Worm (Caenorhabditis elegans) whole organism, late embryonic: ENCODE data around the gene odd-1.
A peak's percentile ranks its signal among the peaks of the same experiment; 100 is the strongest.
"Not testable (repeated sequence)": the region's sequence is repeated elsewhere in the genome, so short reads cannot be mapped to it uniquely, and the experiment has no call there.

ENCODE experiments used
- C08G9.2 ChIP-seq: sonication (generic microtip); optimal IDR thresholded peaks from 2 replicates; lab custom pipeline; 2016; ENCODE audit warnings: mild to moderate bottlenecking, missing genetic modification characterization, moderate library complexity, missing compliant biosample characterization
- K09A11.1 ChIP-seq: sonication (generic microtip); optimal IDR thresholded peaks from 2 replicates; lab custom pipeline; 2017; ENCODE audit warnings: antibody characterized with exemption, mild to moderate bottlenecking, missing genetic modification characterization, missing compliant biosample characterization; ENCODE audit not compliant: insufficient read depth
- ama-1 ChIP-seq: fragments of 150-350 bp; optimal IDR thresholded peaks from 2 replicates; lab custom pipeline; 2014
- ceh-18 ChIP-seq: sonication (generic microtip); optimal IDR thresholded peaks from 2 replicates; lab custom pipeline; 2016; ENCODE audit warnings: missing genetic modification characterization, missing compliant biosample characterization
- ceh-19 ChIP-seq: fragments of 200-800 bp; sonication (Bioruptor generic); optimal IDR thresholded peaks from 2 replicates; lab custom pipeline; 2018; ENCODE audit warnings: mild to moderate bottlenecking, missing genetic modification characterization, missing compliant biosample characterization
- ceh-22 ChIP-seq: sonication (generic microtip); optimal IDR thresholded peaks from 2 replicates; lab custom pipeline; 2017; ENCODE audit warnings: missing biosample characterization, missing genetic modification characterization
- ceh-24 ChIP-seq: sonication (generic microtip); optimal IDR thresholded peaks from 2 replicates; lab custom pipeline; 2016; ENCODE audit warnings: mild to moderate bottlenecking, missing genetic modification characterization, missing compliant biosample characterization
- ceh-30 ChIP-seq: fragments of 150-350 bp; optimal IDR thresholded peaks from 2 replicates; lab custom pipeline; 2014; ENCODE audit warnings: missing biosample characterization, missing genetic modification characterization
- ceh-45 ChIP-seq: fragments of 200-800 bp; sonication (Bioruptor generic); IDR thresholded peaks from 2 replicates; pipeline ENCODE4 v1.3.6; 2022; ENCODE audit warnings: missing genetic modification reagents, missing genetic modification characterization, missing compliant biosample characterization
- ceh-9 ChIP-seq: sonication (generic microtip); optimal IDR thresholded peaks from 2 replicates; lab custom pipeline; 2016; ENCODE audit warnings: mild to moderate bottlenecking, missing genetic modification characterization, inconsistent platforms, missing compliant biosample characterization
- che-1 ChIP-seq: sonication (generic microtip); optimal IDR thresholded peaks from 2 replicates; lab custom pipeline; 2016; ENCODE audit warnings: mild to moderate bottlenecking, missing genetic modification characterization, missing compliant biosample characterization
- dmd-4 ChIP-seq: sonication (generic microtip); optimal IDR thresholded peaks from 2 replicates; lab custom pipeline; 2016; ENCODE audit warnings: borderline replicate concordance, missing genetic modification characterization, missing compliant biosample characterization
- dve-1 ChIP-seq: sonication (generic microtip); optimal IDR thresholded peaks from 2 replicates; lab custom pipeline; 2017; ENCODE audit warnings: antibody characterized with exemption, mild to moderate bottlenecking, missing genetic modification characterization, missing compliant biosample characterization
- elt-2 ChIP-seq: sonication (generic microtip); optimal IDR thresholded peaks from 2 replicates; lab custom pipeline; 2016; ENCODE audit warnings: missing genetic modification reagents, missing genetic modification characterization, missing compliant biosample characterization
- ets-4 ChIP-seq: sonication (generic microtip); optimal IDR thresholded peaks from 2 replicates; lab custom pipeline; 2016; ENCODE audit warnings: missing genetic modification characterization, missing compliant biosample characterization
- fkh-6 ChIP-seq: sonication (generic microtip); optimal IDR thresholded peaks from 2 replicates; lab custom pipeline; 2016; ENCODE audit warnings: missing genetic modification characterization, missing compliant biosample characterization
- hlh-15 ChIP-seq: sonication (generic microtip); optimal IDR thresholded peaks from 2 replicates; lab custom pipeline; 2016; ENCODE audit warnings: missing genetic modification characterization, missing compliant biosample characterization
- hlh-8 ChIP-seq: sonication (generic microtip); optimal IDR thresholded peaks from 2 replicates; lab custom pipeline; 2016; ENCODE audit warnings: missing genotype, missing genetic modification characterization, missing compliant biosample characterization
- lin-11 ChIP-seq: fragments of 200-800 bp; sonication (Bioruptor generic); optimal IDR thresholded peaks from 2 replicates; lab custom pipeline; 2018; ENCODE audit warnings: mild to moderate bottlenecking, missing genetic modification characterization, missing compliant biosample characterization
- madf-2 ChIP-seq: sonication (generic microtip); optimal IDR thresholded peaks from 2 replicates; lab custom pipeline; 2017; ENCODE audit warnings: missing genetic modification characterization, missing compliant biosample characterization
- nfya-1 ChIP-seq: sonication (generic microtip); optimal IDR thresholded peaks from 2 replicates; lab custom pipeline; 2017; ENCODE audit warnings: missing genetic modification characterization, mild to moderate bottlenecking, missing compliant biosample characterization, antibody characterized with exemption, moderate library complexity
- nhr-11 ChIP-seq: fragments of 150-350 bp; optimal IDR thresholded peaks from 2 replicates; lab custom pipeline; 2014; ENCODE audit warnings: missing biosample characterization, missing genetic modification characterization
- pat-9 ChIP-seq: fragments of 200-800 bp; sonication (Bioruptor generic); optimal IDR thresholded peaks from 2 replicates; lab custom pipeline; 2018; ENCODE audit warnings: mild to moderate bottlenecking, missing genetic modification characterization, moderate library complexity, missing compliant biosample characterization
- pha-2 ChIP-seq: sonication (generic microtip); optimal IDR thresholded peaks from 2 replicates; lab custom pipeline; 2017; ENCODE audit warnings: mild to moderate bottlenecking, missing genetic modification characterization, missing compliant biosample characterization
- pha-4 ChIP-seq: fragments of 150-350 bp; optimal IDR thresholded peaks from 2 replicates; lab custom pipeline; 2018; ENCODE audit warnings: missing biosample characterization, missing genetic modification reagents, missing genetic modification characterization
- pqm-1 ChIP-seq: sonication (generic microtip); optimal IDR thresholded peaks from 2 replicates; lab custom pipeline; 2016; ENCODE audit warnings: missing genetic modification characterization, missing compliant biosample characterization
- pros-1 ChIP-seq: fragments of 150-350 bp; optimal IDR thresholded peaks from 2 replicates; lab custom pipeline; 2014; ENCODE audit warnings: missing biosample characterization, missing genetic modification reagents, missing genetic modification characterization
- ref-2 ChIP-seq: sonication (generic microtip); optimal IDR thresholded peaks from 2 replicates; lab custom pipeline; 2016; ENCODE audit warnings: missing genetic modification characterization, missing compliant biosample characterization
- sdc-2 ChIP-seq: sonication (generic microtip); optimal IDR thresholded peaks from 2 replicates; lab custom pipeline; 2016; ENCODE audit warnings: missing genotype, missing genetic modification characterization, missing compliant biosample characterization
- sox-2 ChIP-seq: fragments of 200-800 bp; sonication (Bioruptor generic); IDR thresholded peaks from 2 replicates; pipeline ENCODE4 v1.3.6; 2022; ENCODE audit warnings: missing genetic modification reagents, missing genetic modification characterization, missing compliant biosample characterization
- sox-4 ChIP-seq: sonication (generic microtip); optimal IDR thresholded peaks from 2 replicates; lab custom pipeline; 2017; ENCODE audit warnings: mild to moderate bottlenecking, missing genetic modification characterization, inconsistent platforms, missing compliant biosample characterization
- tbx-2 ChIP-seq: sonication (generic microtip); optimal IDR thresholded peaks from 2 replicates; lab custom pipeline; 2016; ENCODE audit warnings: missing genetic modification characterization, missing compliant biosample characterization
- tbx-7 ChIP-seq: sonication (generic microtip); optimal IDR thresholded peaks from 2 replicates; lab custom pipeline; 2016; ENCODE audit warnings: missing genotype, missing genetic modification characterization, missing compliant biosample characterization
- unc-42 ChIP-seq: sonication (generic microtip); optimal IDR thresholded peaks from 2 replicates; lab custom pipeline; 2016; ENCODE audit warnings: missing genotype, missing genetic modification characterization, missing compliant biosample characterization
- unc-86 ChIP-seq: sonication (generic microtip); optimal IDR thresholded peaks from 2 replicates; lab custom pipeline; 2016; ENCODE audit warnings: missing genetic modification characterization, missing compliant biosample characterization
- zip-5 ChIP-seq: sonication (generic microtip); optimal IDR thresholded peaks from 2 replicates; lab custom pipeline; 2016; ENCODE audit warnings: missing genetic modification characterization, missing compliant biosample characterization

The odd-1 gene

ce11 chrIII:7122860-7123259 lies 14.7 kb downstream of the odd-1 start, which contains the start of the genes B0280.9 and rpia-1:
Gene B0280.9 (minus strand): TSS chrIII:7122895.
Gene rpia-1 (plus strand): TSS chrIII:7123128.
- no peak for TF ChIP-seq unc-86
- peak; percentile 6 for TF ChIP-seq unc-42 (tag; lab: Kevin White, UChicago)
- TF ChIP-seq nfya-1 = peak; percentile 2
- peak; percentile 23 for TF ChIP-seq elt-2 (tag; lab: Kevin White, UChicago)

ce11 chrIII:7124364-7124763 lies 16.3 kb downstream of the odd-1 start, which contains the start of gene B0280.2:
Gene B0280.2 (plus strand): TSS chrIII:7124664.
- TF ChIP-seq che-1 (tag; lab: Kevin White, UChicago) = no peak
- TF ChIP-seq ceh-22 = no peak
- TF ChIP-seq ceh-24 = no peak
- TF ChIP-seq ets-4 (tag; lab: Kevin White, UChicago) = no peak
- no peak for TF ChIP-seq C08G9.2 (tag; lab: Kevin White, UChicago)
- TF ChIP-seq unc-86 = no peak
- TF ChIP-seq K09A11.1 (tag; lab: Kevin White, UChicago) = no peak
- no peak for TF ChIP-seq pha-2 (tag; lab: Kevin White, UChicago)
- no peak for TF ChIP-seq pha-4 (tag; lab: Kevin White, UChicago)
- TF ChIP-seq madf-2 (tag; lab: Kevin White, UChicago) = no peak
- no peak for TF ChIP-seq zip-5 (tag; lab: Kevin White, UChicago)
- TF ChIP-seq ama-1 (lab: Kevin White, UChicago) = no peak
- no peak for TF ChIP-seq nhr-11 (tag; lab: Kevin White, UChicago)
- no peak for TF ChIP-seq nfya-1

- not testable (repeated sequence) for TF ChIP-seq ceh-18, pat-9, pha-2 (tag; lab: Kevin White, UChicago)
Observed at ce11 chrIII:7128601-7129000, 20.5 kb downstream of the odd-1 start, which contains the start of gene viro-2. Gene viro-2 (plus strand): TSS chrIII:7128901.

- no peak for TF ChIP-seq tbx-2 (tag; lab: Kevin White, UChicago)
- no peak for TF ChIP-seq dmd-4 (tag; lab: Kevin White, UChicago)
- no peak for TF ChIP-seq ceh-30 (tag; lab: Kevin White, UChicago)
- TF ChIP-seq pros-1 (tag; lab: Kevin White, UChicago) = no peak
- TF ChIP-seq nfya-1 = no peak
- TF ChIP-seq ref-2 (tag; lab: Kevin White, UChicago) = no peak
- TF ChIP-seq tbx-7 (tag; lab: Kevin White, UChicago) = no peak
- no peak for TF ChIP-seq pat-9 (tag; lab: Kevin White, UChicago)
- TF ChIP-seq pha-4 (tag; lab: Kevin White, UChicago) = no peak
- TF ChIP-seq dve-1 (tag; lab: Kevin White, UChicago) = no peak
- TF ChIP-seq sox-4 (tag; lab: Kevin White, UChicago) = no peak
- TF ChIP-seq hlh-15 = no peak
- no peak for TF ChIP-seq ceh-19 (GFP tag; lab: Kevin White, UChicago)
- TF ChIP-seq hlh-8 (tag; lab: Kevin White, UChicago) = no peak
Observed at ce11 chrIII:7133559-7133958, 25.4 kb downstream of the odd-1 start, which contains the start of the genes pot-1 and ggtb-1. Gene pot-1 (minus strand): TSS chrIII:7133678. Gene ggtb-1 (plus strand): TSS chrIII:7133766.

ce11 chrIII:7136015-7136414 lies 27.9 kb downstream of the odd-1 start, which contains the start of gene B0280.17:
Gene B0280.17 (minus strand): TSS chrIII:7136115.
- no peak for TF ChIP-seq sdc-2 (tag; lab: Kevin White, UChicago)
- TF ChIP-seq sox-2 (GFP tag; lab: Robert Waterston, UW) = no peak
- no peak for TF ChIP-seq ceh-9 (tag; lab: Kevin White, UChicago)
- no peak for TF ChIP-seq hlh-8 (tag; lab: Kevin White, UChicago)
- no peak for TF ChIP-seq lin-11 (tag; lab: Kevin White, UChicago)
- no peak for TF ChIP-seq tbx-7 (tag; lab: Kevin White, UChicago)
- TF ChIP-seq pqm-1 (tag; lab: Kevin White, UChicago) = no peak
- no peak for TF ChIP-seq fkh-6 (tag; lab: Kevin White, UChicago)
- TF ChIP-seq ceh-45 (GFP tag; lab: Robert Waterston, UW) = no peak
- TF ChIP-seq C08G9.2 (tag; lab: Kevin White, UChicago) = no peak
